Fruit fly (Drosophila melanogaster) whole organism, adult: ENCODE results near the gene CG5196.

Experiments
- CG11617 ChIP-seq: fragments of 200-800 bp; sonication (Bioruptor generic); optimal IDR thresholded peaks from 2 replicates; lab custom pipeline; 2017; ENCODE audit warnings: mild to moderate bottlenecking, missing biosample characterization, missing genetic modification reagents, missing genetic modification characterization
- CG12768 ChIP-seq: fragments of 200-800 bp; sonication (Bioruptor generic); optimal IDR thresholded peaks from 2 replicates; lab custom pipeline; 2017; ENCODE audit warnings: missing biosample characterization, missing genetic modification characterization, mild to moderate bottlenecking, moderate library complexity, missing genetic modification reagents
- CG14711 ChIP-seq: fragments of 200-800 bp; sonication (Bioruptor generic); optimal IDR thresholded peaks from 2 replicates; lab custom pipeline; 2018; ENCODE audit warnings: missing biosample characterization, mild to moderate bottlenecking, missing genetic modification characterization, moderate library complexity
- CG1620 ChIP-seq: fragments of 200-800 bp; sonication (Bioruptor generic); optimal IDR thresholded peaks from 2 replicates; lab custom pipeline; 2016; ENCODE audit warnings: missing biosample characterization, missing genetic modification characterization
- CG33017 ChIP-seq: fragments of 200-800 bp; sonication (Bioruptor generic); optimal IDR thresholded peaks from 2 replicates; lab custom pipeline; 2018; ENCODE audit warnings: missing biosample characterization, mild to moderate bottlenecking, missing genetic modification characterization, moderate library complexity
- CG5204 ChIP-seq: fragments of 200-800 bp; sonication (Bioruptor generic); optimal IDR thresholded peaks from 2 replicates; lab custom pipeline; 2016; ENCODE audit warnings: missing biosample characterization, missing genetic modification characterization
- CG7045 ChIP-seq: fragments of 200-800 bp; sonication (Bioruptor generic); optimal IDR thresholded peaks from 2 replicates; lab custom pipeline; 2017; ENCODE audit warnings: missing biosample characterization, mild to moderate bottlenecking, missing genetic modification characterization
- CG7101 ChIP-seq: fragments of 200-800 bp; sonication (Bioruptor generic); optimal IDR thresholded peaks from 2 replicates; lab custom pipeline; 2018; ENCODE audit warnings: missing biosample characterization, mild to moderate bottlenecking, missing genetic modification characterization, moderate library complexity
- Clk ChIP-seq: fragments of 200-800 bp; sonication (Bioruptor generic); optimal IDR thresholded peaks from 2 replicates; lab custom pipeline; 2017; ENCODE audit warnings: missing biosample characterization, missing genetic modification characterization
- Crg-1 ChIP-seq: fragments of 200-800 bp; sonication (Bioruptor generic); optimal IDR thresholded peaks from 2 replicates; lab custom pipeline; 2016; ENCODE audit warnings: missing biosample characterization, missing genetic modification characterization
- Hr96 ChIP-seq: fragments of 200-800 bp; sonication (Bioruptor generic); optimal IDR thresholded peaks from 2 replicates; lab custom pipeline; 2016; ENCODE audit warnings: missing biosample characterization, missing genetic modification characterization
- Mnt ChIP-seq: fragments of 200-800 bp; sonication (Bioruptor generic); optimal IDR thresholded peaks from 2 replicates; lab custom pipeline; 2016; ENCODE audit warnings: missing biosample characterization, mild to moderate bottlenecking, missing genetic modification characterization
- bab1 ChIP-seq: fragments of 200-800 bp; sonication (Bioruptor generic); optimal IDR thresholded peaks from 3 replicates; lab custom pipeline; 2019; ENCODE audit warnings: missing biosample characterization, mild to moderate bottlenecking, missing genetic modification characterization, moderate library complexity
- cic ChIP-seq: fragments of 200-800 bp; sonication (Bioruptor generic); optimal IDR thresholded peaks from 2 replicates; lab custom pipeline; 2017; ENCODE audit warnings: missing biosample characterization, mild to moderate bottlenecking, missing genetic modification characterization, moderate library complexity
- cnc ChIP-seq, 2 experiments: fragments of >200 bp; optimal IDR thresholded peaks; 2 replicates each; lab custom pipeline; 2017
- kay ChIP-seq: fragments of 200-800 bp; sonication (Bioruptor generic); peaks from one replicate; lab custom pipeline; 2016; ENCODE audit warnings: missing biosample characterization, missing genetic modification characterization, borderline replicate concordance
- ovo ChIP-seq: fragments of 200-800 bp; sonication (Bioruptor generic); optimal IDR thresholded peaks from 2 replicates; lab custom pipeline; 2016; ENCODE audit warnings: missing biosample characterization, missing genetic modification characterization
- pad ChIP-seq: fragments of 200-800 bp; sonication (Bioruptor generic); optimal IDR thresholded peaks from 3 replicates; lab custom pipeline; 2017; ENCODE audit warnings: missing biosample characterization, missing genetic modification characterization, mild to moderate bottlenecking, moderate library complexity, missing genetic modification reagents
- tj ChIP-seq: fragments of 200-800 bp; sonication (Bioruptor generic); optimal IDR thresholded peaks from 3 replicates; lab custom pipeline; 2017; ENCODE audit warnings: missing biosample characterization, mild to moderate bottlenecking, missing genetic modification characterization, moderate library complexity
- toe ChIP-seq: fragments of 200-800 bp; sonication (Bioruptor generic); optimal IDR thresholded peaks from 2 replicates; lab custom pipeline; 2016; ENCODE audit warnings: missing biosample characterization, missing genetic modification characterization

Gene CG5196

DNA sequence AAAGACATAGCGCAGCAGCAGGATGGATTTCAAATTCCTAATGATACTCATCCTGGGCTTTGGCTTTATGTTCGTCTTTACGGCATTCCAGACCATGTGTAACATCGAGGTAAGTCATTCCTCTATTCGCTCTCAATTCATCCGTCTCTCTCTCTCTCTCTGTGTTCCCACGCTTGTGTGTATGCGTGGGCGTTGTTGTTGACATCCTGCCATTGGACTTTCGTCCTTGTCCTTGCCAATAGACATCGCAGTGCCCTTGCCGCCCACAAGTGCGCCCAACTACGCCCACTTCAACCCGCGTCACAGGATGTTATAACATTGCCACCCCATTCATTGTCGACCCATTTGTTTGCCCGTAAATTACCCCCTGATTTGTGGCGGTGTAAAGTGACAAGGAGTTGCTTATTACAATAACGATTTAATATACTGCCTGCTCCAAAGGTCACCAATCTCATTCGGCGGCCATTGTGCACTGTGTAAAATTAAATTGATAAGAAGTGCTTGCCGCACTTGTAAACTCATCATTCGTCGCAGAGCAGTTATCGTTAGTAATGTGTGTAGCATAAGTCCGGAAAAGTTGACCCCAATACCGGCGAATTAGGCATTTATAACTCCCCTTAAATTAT is 41.6 kb downstream of the CG5196 start:
- TF ChIP-seq toe (no peak), CG7045 (GFP tag; lab: Kevin White, UChicago) (peak; percentile 1)

DNA sequence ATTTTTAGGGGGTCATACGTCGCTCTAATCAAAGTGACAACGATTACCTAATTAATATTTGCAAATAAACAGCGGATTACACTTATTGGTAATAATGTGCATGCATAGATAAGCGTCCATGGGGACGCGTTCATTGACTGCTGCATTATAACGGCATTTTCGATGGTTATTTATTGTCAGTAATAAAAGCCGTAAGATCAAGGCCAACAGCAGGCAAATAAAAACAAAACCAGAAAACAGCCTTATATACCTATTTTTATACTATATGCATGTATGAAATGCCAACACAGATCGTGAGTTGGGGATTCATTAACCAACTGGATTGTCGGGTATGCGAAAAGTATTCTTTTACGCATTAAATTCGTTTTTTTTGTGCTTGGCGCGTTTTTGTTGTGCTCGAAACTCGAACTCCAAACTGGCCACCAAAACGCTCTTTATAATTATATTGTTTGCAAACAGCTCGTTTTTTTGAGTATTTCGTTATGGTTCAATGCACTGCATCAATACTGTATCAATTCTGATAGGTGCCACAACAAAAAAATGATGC is 42.7 kb downstream of the CG5196 start:
- no peak for TF ChIP-seq bab1 (GFP tag; lab: Kevin White, UChicago)
- TF ChIP-seq CG33017 (tag; lab: Kevin White, UChicago), result no peak
- TF ChIP-seq CG12768, result no peak
- no peak for TF ChIP-seq toe
- TF ChIP-seq CG7045 (GFP tag; lab: Kevin White, UChicago), result no peak
- TF ChIP-seq Clk (GFP tag; lab: Kevin White, UChicago), result no peak
- no peak for TF ChIP-seq pad (GFP tag; lab: Kevin White, UChicago)
- TF ChIP-seq CG11617 (GFP tag; lab: Kevin White, UChicago), result no peak
- TF ChIP-seq Hr96 (GFP tag; lab: Kevin White, UChicago), result no peak
- TF ChIP-seq kay (GFP tag; lab: Kevin White, UChicago), result no peak
- no peak for TF ChIP-seq Mnt
- TF ChIP-seq CG1620 (GFP tag; lab: Kevin White, UChicago), result no peak
- no peak for TF ChIP-seq CG7101 (tag; lab: Kevin White, UChicago)

DNA sequence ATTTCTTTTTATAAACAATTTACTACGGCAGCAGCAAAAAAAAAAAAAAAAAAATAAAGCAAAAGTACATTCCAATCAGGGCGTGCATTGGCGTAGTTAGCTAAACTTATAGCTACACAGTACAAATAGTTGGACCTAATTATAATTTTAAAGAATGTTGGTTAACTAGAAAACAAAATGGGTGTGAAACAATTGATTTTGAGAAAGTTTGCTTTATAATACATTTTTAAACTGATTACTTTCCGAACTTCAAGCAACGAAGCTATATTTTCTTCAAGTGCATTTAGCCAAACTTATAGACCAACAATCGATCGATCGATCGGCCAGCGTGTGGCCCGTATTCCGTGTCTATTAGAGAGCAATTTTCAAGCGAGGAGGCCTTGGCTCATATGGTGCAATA is 43.3 kb downstream of the CG5196 start:
- TF ChIP-seq cnc (optimal IDR thresholded peaks at IDR 0.05; lab: Kevin White, UChicago) (no peak), CG11617 (GFP tag; lab: Kevin White, UChicago) (peak; percentile 4), bab1 (GFP tag; lab: Kevin White, UChicago) (peak; percentile 60), tj (GFP tag; lab: Kevin White, UChicago) (no peak), CG7101 (tag; lab: Kevin White, UChicago) (peak; percentile 25), CG1620 (GFP tag; lab: Kevin White, UChicago) (no peak), CG5204 (GFP tag; lab: Kevin White, UChicago) (no peak), CG33017 (tag; lab: Kevin White, UChicago) (peak; percentile 39), CG14711 (tag; lab: Kevin White, UChicago) (peak; percentile 46), Hr96 (GFP tag; lab: Kevin White, UChicago) (no peak), Crg-1 (GFP tag; lab: Kevin White, UChicago) (no peak), Mnt (no peak), pad (GFP tag; lab: Kevin White, UChicago) (no peak), Clk (GFP tag; lab: Kevin White, UChicago) (no peak), cic (no peak), kay (GFP tag; lab: Kevin White, UChicago) (no peak), ovo (GFP tag; lab: Kevin White, UChicago) (no peak), CG7045 (GFP tag; lab: Kevin White, UChicago) (peak; percentile 45), CG12768 (peak; percentile 66), toe (no peak)

DNA sequence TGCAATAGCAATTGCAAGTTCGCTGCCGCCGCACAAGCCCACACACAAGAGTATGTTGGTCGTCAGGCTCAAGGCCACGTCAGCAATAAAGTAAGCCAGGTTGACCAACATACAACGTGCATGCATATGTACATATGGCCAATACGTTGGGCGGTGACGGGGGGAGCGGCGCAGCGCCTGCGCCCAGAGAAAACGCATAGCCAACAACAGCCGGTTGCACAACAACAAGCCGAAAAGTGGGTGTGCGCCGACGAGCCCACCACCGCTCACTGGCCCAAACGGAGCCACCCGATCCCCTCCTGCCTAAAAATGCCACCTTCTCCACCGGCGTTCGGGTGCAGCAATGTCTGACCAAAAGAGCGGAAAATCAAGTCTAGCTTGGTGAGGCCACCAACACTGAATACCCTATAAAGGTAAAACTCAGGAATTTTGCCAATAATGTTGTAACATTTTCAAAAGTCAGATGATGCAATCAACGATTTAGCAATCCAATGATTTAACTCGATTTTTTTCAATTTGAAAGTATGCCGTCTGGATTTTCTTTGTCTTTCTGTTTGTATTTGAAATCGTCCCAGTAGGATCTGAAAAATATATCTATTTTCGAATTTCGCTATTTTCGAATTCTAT is 43.9 kb downstream of the CG5196 start, which contains the start of gene CG5509:
CG5509 (plus strand) TSS at position 577 of the 627 bp plus-strand sequence.
- TF ChIP-seq tj (GFP tag; lab: Kevin White, UChicago) (peak; percentile 66), cic (peak; percentile 12), CG12768 (no peak)

DNA sequence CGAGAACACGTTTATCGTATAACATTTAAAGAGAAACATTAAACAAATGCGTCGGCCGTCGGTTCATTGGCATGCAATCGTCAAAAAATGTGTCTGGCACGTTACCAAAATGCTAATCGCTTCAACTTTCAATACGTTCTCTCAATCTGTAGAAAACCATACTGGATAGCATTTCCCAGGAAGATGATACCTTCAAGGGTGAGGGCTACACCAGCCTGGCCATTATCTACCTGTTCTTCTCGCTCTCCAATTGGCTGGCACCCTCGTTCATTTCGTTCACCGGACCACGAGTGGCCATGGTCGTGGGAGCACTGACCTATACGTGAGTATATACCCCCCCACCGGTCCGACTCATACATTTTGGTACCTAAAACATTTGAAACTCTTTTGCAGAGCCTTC is 46.4 kb downstream of the CG5196 start:
- no peak for TF ChIP-seq CG7101 (tag; lab: Kevin White, UChicago)
- TF ChIP-seq CG5204 (GFP tag; lab: Kevin White, UChicago), result no peak
- no peak for TF ChIP-seq Crg-1 (GFP tag; lab: Kevin White, UChicago)
- no peak for TF ChIP-seq Hr96 (GFP tag; lab: Kevin White, UChicago)
- TF ChIP-seq toe, result no peak
- TF ChIP-seq bab1 (GFP tag; lab: Kevin White, UChicago), result no peak
- no peak for TF ChIP-seq CG33017 (tag; lab: Kevin White, UChicago)
- no peak for TF ChIP-seq CG7045 (GFP tag; lab: Kevin White, UChicago)
- no peak for TF ChIP-seq pad (GFP tag; lab: Kevin White, UChicago)
- TF ChIP-seq cic, result no peak
- no peak for TF ChIP-seq CG11617 (GFP tag; lab: Kevin White, UChicago)
- TF ChIP-seq CG12768, result no peak
- no peak for TF ChIP-seq ovo (GFP tag; lab: Kevin White, UChicago)

DNA sequence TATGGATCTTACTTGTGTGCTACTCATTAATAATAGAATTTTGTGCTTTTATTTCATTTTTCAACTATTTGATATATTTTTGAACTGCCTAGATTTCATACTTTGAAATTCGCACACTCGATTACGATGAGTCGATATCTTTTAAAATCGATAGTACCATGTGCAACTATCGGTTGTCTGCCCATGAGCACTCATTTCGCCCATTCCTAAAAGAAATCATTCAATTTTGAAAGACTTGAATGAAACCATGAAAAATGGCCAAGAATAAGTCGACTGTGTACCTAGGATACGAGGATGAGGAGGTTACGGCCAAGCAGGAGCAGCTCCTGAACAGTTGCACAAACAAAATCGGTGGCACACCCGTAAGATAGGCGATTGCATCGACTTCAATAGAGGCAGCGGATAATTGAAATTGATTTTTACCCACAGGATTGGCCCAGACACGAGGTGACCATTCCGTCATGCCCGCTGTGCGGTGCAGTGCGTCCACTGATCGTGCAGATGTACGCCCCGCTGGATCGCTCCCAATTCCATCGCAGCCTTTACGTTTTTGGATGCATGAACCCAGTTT is 48.3 kb downstream of the CG5196 start, which contains the start of gene trus:
trus (plus strand) TSS at position 204 of the 571 bp plus-strand sequence.
- no peak for TF ChIP-seq CG1620 (GFP tag; lab: Kevin White, UChicago)
- TF ChIP-seq ovo (GFP tag; lab: Kevin White, UChicago), result no peak
- peak; percentile 84 for TF ChIP-seq Mnt
- no peak for TF ChIP-seq kay (GFP tag; lab: Kevin White, UChicago)
- TF ChIP-seq CG11617 (GFP tag; lab: Kevin White, UChicago), result no peak
- no peak for TF ChIP-seq CG14711 (tag; lab: Kevin White, UChicago)
- TF ChIP-seq bab1 (GFP tag; lab: Kevin White, UChicago), result peak; percentile 64
- no peak for TF ChIP-seq tj (GFP tag; lab: Kevin White, UChicago)
- no peak for TF ChIP-seq CG33017 (tag; lab: Kevin White, UChicago)
- TF ChIP-seq CG7045 (GFP tag; lab: Kevin White, UChicago), result no peak
- no peak for TF ChIP-seq pad (GFP tag; lab: Kevin White, UChicago)
- no peak for TF ChIP-seq cic
- TF ChIP-seq CG5204 (GFP tag; lab: Kevin White, UChicago), result no peak
- TF ChIP-seq Crg-1 (GFP tag; lab: Kevin White, UChicago), result no peak
- TF ChIP-seq CG7101 (tag; lab: Kevin White, UChicago), result peak; percentile 10
- no peak for TF ChIP-seq Clk (GFP tag; lab: Kevin White, UChicago)
- no peak for TF ChIP-seq toe
- no peak for TF ChIP-seq cnc (optimal IDR thresholded peaks at IDR 0.05; lab: Kevin White, UChicago)
